Fruit fly (Drosophila melanogaster): ENCODE results near the gene CG8838.

Gene CG8838

dm6 chr2L:3319731-3320295 is 37.6 kb upstream of the CG8838 start, which contains the start of the genes Fign and CG8837 (continued):
- no peak for TF ChIP-seq sc (optimal IDR thresholded peaks at IDR 0.05)
- TF ChIP-seq sc (GFP tag; optimal IDR thresholded peaks at IDR 0.05) = no peak
- TF ChIP-seq hth (optimal IDR thresholded peaks at IDR 0.05) = no peak
- no peak for TF ChIP-seq esg (GFP tag; conservative IDR thresholded peaks at IDR 0.05)
- no peak for TF ChIP-seq CG17385 (GFP tag; optimal IDR thresholded peaks at IDR 0.05)
- no peak for TF ChIP-seq Tbp (GFP tag; optimal IDR thresholded peaks at IDR 0.05)
- TF ChIP-seq CG8944 (GFP tag; optimal IDR thresholded peaks at IDR 0.05) = no peak
- no peak for TF ChIP-seq Gug (GFP tag; IDR thresholded peaks at IDR 0.05)
- TF ChIP-seq CG7839 (tag; optimal IDR thresholded peaks at IDR 0.05) = no peak
- TF ChIP-seq Mrtf (GFP tag; IDR thresholded peaks at IDR 0.05) = no peak
- no peak for TF ChIP-seq CG31224 (GFP tag; IDR thresholded peaks at IDR 0.05)
- no peak for TF ChIP-seq grn (GFP tag; optimal IDR thresholded peaks at IDR 0.05)
- no peak for TF ChIP-seq ERR (GFP tag; optimal IDR thresholded peaks at IDR 0.05)
- TF ChIP-seq CG10147 (GFP tag; optimal IDR thresholded peaks at IDR 0.05) = no peak
- TF ChIP-seq sqz (GFP tag; optimal IDR thresholded peaks at IDR 0.05) = no peak
- peak; percentile 3 for TF ChIP-seq CG10543 (GFP tag; optimal IDR thresholded peaks at IDR 0.05)
- TF ChIP-seq tna (GFP tag; IDR thresholded peaks at IDR 0.05; ENCODE audit: partially characterized antibody) = peak; percentile 94
- no peak for TF ChIP-seq kay (GFP tag; optimal IDR thresholded peaks at IDR 0.05)
- TF ChIP-seq Lim3 (GFP tag; IDR thresholded peaks at IDR 0.05) = no peak
- no peak for TF ChIP-seq CG2875 (GFP tag; optimal IDR thresholded peaks at IDR 0.05)
- peak; percentile 74 for TF ChIP-seq Scr (GFP tag; IDR thresholded peaks at IDR 0.05; ENCODE audit: partially characterized antibody)
- TF ChIP-seq nau (GFP tag; optimal IDR thresholded peaks at IDR 0.05) = no peak
- TF ChIP-seq trh (GFP tag; optimal IDR thresholded peaks at IDR 0.05) = no peak
- no peak for TF ChIP-seq prd (optimal IDR thresholded peaks at IDR 0.05)
- no peak for TF ChIP-seq prd (GFP tag; IDR thresholded peaks at IDR 0.05)
- TF ChIP-seq jumu (GFP tag; optimal IDR thresholded peaks at IDR 0.05) = no peak
- TF ChIP-seq HmgZ (tag; optimal IDR thresholded peaks at IDR 0.05) = peak; percentile 44
- TF ChIP-seq unpg (GFP tag; optimal IDR thresholded peaks at IDR 0.05) = no peak
- TF ChIP-seq CG4730 (GFP tag; IDR thresholded peaks at IDR 0.05) = no peak
- TF ChIP-seq yki (optimal IDR thresholded peaks at IDR 0.05) = no peak
- TF ChIP-seq ssp (GFP tag; IDR thresholded peaks at IDR 0.05) = peak; percentile 98
- TF ChIP-seq CG4424 (GFP tag; optimal IDR thresholded peaks at IDR 0.05) = no peak
- TF ChIP-seq cad (GFP tag; optimal IDR thresholded peaks at IDR 0.05) = no peak
- TF ChIP-seq CG17829 (tag; optimal IDR thresholded peaks at IDR 0.05) = no peak
- TF ChIP-seq Dfd (GFP tag; optimal IDR thresholded peaks at IDR 0.05) = peak in 1 of 2 experiments; percentile 41
- TF ChIP-seq ranshi (GFP tag; IDR thresholded peaks at IDR 0.05) = no peak
- TF ChIP-seq mirr (GFP tag; optimal IDR thresholded peaks at IDR 0.05) = no peak
- TF ChIP-seq CG1024 (GFP tag; IDR thresholded peaks at IDR 0.05) = 0 out of 2 replicates have a peak, but pooled peaks have one; percentile 25
- no peak for TF ChIP-seq Doc2 (GFP tag; IDR thresholded peaks at IDR 0.05)
- no peak for TF ChIP-seq bigmax (GFP tag; optimal IDR thresholded peaks at IDR 0.05)
- TF ChIP-seq CG15073 (GFP tag; optimal IDR thresholded peaks at IDR 0.05) = no peak
- TF ChIP-seq lola (GFP tag; optimal IDR thresholded peaks at IDR 0.05) = peak in 1 of 3 experiments; percentile 76
- TF ChIP-seq CG12391 (tag; optimal IDR thresholded peaks at IDR 0.05) = no peak
- TF ChIP-seq Stat92E (GFP tag; optimal IDR thresholded peaks at IDR 0.05) = no peak
- no peak for TF ChIP-seq NK7.1 (GFP tag; optimal IDR thresholded peaks at IDR 0.05)
- TF ChIP-seq CG13424 (tag; optimal IDR thresholded peaks at IDR 0.05) = no peak
- no peak for TF ChIP-seq al (GFP tag; IDR thresholded peaks at IDR 0.05)
- peak; percentile 73 for TF ChIP-seq CG2116 (GFP tag; optimal IDR thresholded peaks at IDR 0.05)
- no peak for TF ChIP-seq cato (GFP tag; optimal IDR thresholded peaks at IDR 0.05; ENCODE audit: borderline replicate concordance)
- no peak for TF ChIP-seq lbe (GFP tag; optimal IDR thresholded peaks at IDR 0.05)
- no peak for TF ChIP-seq sd (tag; optimal IDR thresholded peaks at IDR 0.05)
- TF ChIP-seq CG14441 (GFP tag; IDR thresholded peaks at IDR 0.05) = no peak

Data from whole organism, embryonic.